Fruit fly (Drosophila melanogaster): Measurements from ENCODE around the gene hzg.

Gene hzg

dm6 chr3L:16037690-16038332 is 33.3 kb upstream of the hzg start (continued):
- no peak for TF ChIP-seq Hey (tag; optimal IDR thresholded peaks at IDR 0.05)
- TF ChIP-seq CG1529 (GFP tag; optimal IDR thresholded peaks at IDR 0.05), result no peak
- TF ChIP-seq az2 (GFP tag; optimal IDR thresholded peaks at IDR 0.05), result no peak
- no peak for TF ChIP-seq stc (GFP tag; IDR thresholded peaks at IDR 0.05)
- TF ChIP-seq ci (GFP tag; IDR thresholded peaks at IDR 0.05), result peak; percentile 59; the same call in 1 of the 3 replicates
- TF ChIP-seq CG9932 (GFP tag; IDR thresholded peaks at IDR 0.05), result no peak
- TF ChIP-seq Jarid2 (GFP tag; optimal IDR thresholded peaks at IDR 0.05), result no peak
- TF ChIP-seq HLH54F (GFP tag; optimal IDR thresholded peaks at IDR 0.05), result no peak
- TF ChIP-seq CG1233 (GFP tag; optimal IDR thresholded peaks at IDR 0.05), result no peak
- TF ChIP-seq H2.0 (GFP tag; IDR thresholded peaks at IDR 0.05), result no peak
- TF ChIP-seq Trl (optimal IDR thresholded peaks at IDR 0.05), result no peak
- no peak for TF ChIP-seq Trl (GFP tag; optimal IDR thresholded peaks at IDR 0.05)
- no peak for TF ChIP-seq HLH4C (GFP tag; IDR thresholded peaks at IDR 0.05; ENCODE audit: partially characterized antibody)
- no peak for TF ChIP-seq slp2 (GFP tag; optimal IDR thresholded peaks at IDR 0.05)
- TF ChIP-seq CG16863 (GFP tag; optimal IDR thresholded peaks at IDR 0.05), result no peak
- TF ChIP-seq CG15601 (tag; optimal IDR thresholded peaks at IDR 0.05), result no peak
- TF ChIP-seq ato (GFP tag; IDR thresholded peaks at IDR 0.05; ENCODE audit: partially characterized antibody), result no peak
- peak; percentile 43; the same call in 1 of the 3 replicates for TF ChIP-seq zfh1 (GFP tag; IDR thresholded peaks at IDR 0.05)
- no peak for TF ChIP-seq CkIIα-i1 (GFP tag; IDR thresholded peaks at IDR 0.05)
- TF ChIP-seq odd (GFP tag; optimal IDR thresholded peaks at IDR 0.05), result no peak
- peak; percentile 4 for TF ChIP-seq tap (tag; optimal IDR thresholded peaks at IDR 0.05)
- TF ChIP-seq Drgx (GFP tag; IDR thresholded peaks at IDR 0.05), result peak; percentile 51
- TF ChIP-seq CG31365 (tag; optimal IDR thresholded peaks at IDR 0.05), result no peak
- TF ChIP-seq Mrtf (GFP tag; IDR thresholded peaks at IDR 0.05), result no peak
- TF ChIP-seq Hand (GFP tag; optimal IDR thresholded peaks at IDR 0.05), result no peak
- TF ChIP-seq rib (GFP tag; IDR thresholded peaks at IDR 0.05), result 0 out of 2 replicates have a peak, but pooled peaks have one; percentile 8
- no peak for TF ChIP-seq sd (tag; optimal IDR thresholded peaks at IDR 0.05)
- no peak for TF ChIP-seq ftz-f1 (GFP tag; optimal IDR thresholded peaks at IDR 0.05)
- TF ChIP-seq Blimp-1 (GFP tag; optimal IDR thresholded peaks at IDR 0.05), result no peak
- TF ChIP-seq hkb (optimal IDR thresholded peaks at IDR 0.05), result no peak
- no peak for TF ChIP-seq hkb (GFP tag; IDR thresholded peaks at IDR 0.05)
- TF ChIP-seq NC2α (GFP tag; optimal IDR thresholded peaks at IDR 0.05), result no peak
- no peak for TF ChIP-seq kah (GFP tag; optimal IDR thresholded peaks at IDR 0.05)
- peak; percentile 45 for TF ChIP-seq nom (GFP tag; optimal IDR thresholded peaks at IDR 0.05)
- TF ChIP-seq zf30C (GFP tag; optimal IDR thresholded peaks at IDR 0.05), result no peak
- TF ChIP-seq Mes4 (GFP tag; optimal IDR thresholded peaks at IDR 0.05), result no peak
- no peak for TF ChIP-seq CG7839 (tag; optimal IDR thresholded peaks at IDR 0.05)
- no peak for TF ChIP-seq Spps (tag; optimal IDR thresholded peaks at IDR 0.05)
- no peak for TF ChIP-seq btn (GFP tag; optimal IDR thresholded peaks at IDR 0.05)
- TF ChIP-seq D19A (tag; optimal IDR thresholded peaks at IDR 0.05), result peak; percentile 71
- no peak for TF ChIP-seq Ptx1 (GFP tag; IDR thresholded peaks at IDR 0.05)
- TF ChIP-seq CG11398 (GFP tag; optimal IDR thresholded peaks at IDR 0.05), result no peak
- 0 out of 2 replicates have a peak, but pooled peaks have one; percentile 48 for TF ChIP-seq chm (GFP tag; IDR thresholded peaks at IDR 0.05)
- no peak for TF ChIP-seq CG10321 (GFP tag; IDR thresholded peaks at IDR 0.05)
- TF ChIP-seq seq (GFP tag; IDR thresholded peaks at IDR 0.05), result no peak
- no peak for TF ChIP-seq sima (GFP tag; optimal IDR thresholded peaks at IDR 0.05)
- TF ChIP-seq sens (GFP tag), result peak; percentile 70
- TF ChIP-seq CG32532 (GFP tag; IDR thresholded peaks at IDR 0.05), result 0 out of 2 replicates have a peak, but pooled peaks have one; percentile 18
